Worm (Caenorhabditis elegans): ENCODE results near the gene R11D1.10.

DNA sequence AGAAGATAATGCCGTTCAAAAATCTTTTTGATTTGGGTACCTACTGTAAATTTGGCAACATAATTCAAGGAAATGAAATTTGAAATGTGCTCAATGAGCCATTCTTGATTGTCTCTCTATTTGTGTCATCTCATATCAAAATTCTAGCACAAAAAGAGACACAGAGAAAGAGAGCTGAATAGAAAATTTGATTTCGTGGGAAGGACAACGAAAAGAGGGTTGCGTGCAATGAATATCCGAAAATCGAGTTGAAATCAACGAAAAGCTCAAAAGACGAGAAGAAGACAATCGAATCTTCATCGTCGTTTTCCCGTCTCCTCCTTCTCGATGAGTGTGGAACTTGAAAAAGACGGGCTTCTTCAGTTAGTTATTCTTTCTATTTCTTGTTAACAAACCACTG is 18.5 kb downstream of the R11D1.10 start, which contains the start of gene C15C8.5:
- TF ChIP-seq med-1 (GFP tag; optimal IDR thresholded peaks at IDR 0.05; ENCODE audit: insufficient read depth) (no peak), klf-2 (GFP tag; conservative IDR thresholded peaks at IDR 0.05) (no peak), tab-1 (GFP tag; IDR thresholded peaks at IDR 0.05) (no peak), cog-1 (tag; optimal IDR thresholded peaks at IDR 0.05) (no peak), T22C8.4 (GFP tag; IDR thresholded peaks at IDR 0.05) (no peak), flt-1 (GFP tag; IDR thresholded peaks at IDR 0.05) (no peak)

Measured in whole organism, midembryonic.